Fruit fly (Drosophila melanogaster): ENCODE measurements around the gene Polr2C.

Gene Polr2C

dm6 chr2L:13851098-13851497 lies 18.0 kb downstream of the Polr2C start:
- TF ChIP-seq kni (GFP tag; optimal IDR thresholded peaks at IDR 0.05) (no peak), D (optimal IDR thresholded peaks at IDR 0.05) (peak; percentile 87), D (GFP tag; optimal IDR thresholded peaks at IDR 0.05) (no peak), cad (GFP tag; optimal IDR thresholded peaks at IDR 0.05) (peak; percentile 81), zen (tag; optimal IDR thresholded peaks at IDR 0.05) (peak; percentile 66)

- TF ChIP-seq CG3726 (GFP tag; IDR thresholded peaks at IDR 0.05) (0 out of 3 replicates have a peak, but pooled peaks have one; percentile 20), tll (GFP tag; optimal IDR thresholded peaks at IDR 0.05) (peak in 1 of 2 experiments; percentile 50), CG10462 (GFP tag; optimal IDR thresholded peaks at IDR 0.05) (no peak), H2.0 (GFP tag; IDR thresholded peaks at IDR 0.05) (no peak), zen (tag; optimal IDR thresholded peaks at IDR 0.05) (peak; percentile 61), cato (GFP tag; optimal IDR thresholded peaks at IDR 0.05; ENCODE audit: borderline replicate concordance) (no peak)
These were observed 34.5 kb downstream of the Polr2C start for dm6 chr2L:13867653-13868052.

- TF ChIP-seq CG18764 (GFP tag; optimal IDR thresholded peaks at IDR 0.05) (no peak), GATAe (GFP tag; conservative IDR thresholded peaks at IDR 0.05) (no peak), tll (GFP tag; optimal IDR thresholded peaks at IDR 0.05) (peak in 1 of 2 experiments; percentile 78), sens (GFP tag) (peak; percentile 41), gsb-n (tag; optimal IDR thresholded peaks at IDR 0.05) (peak; percentile 73), grn (GFP tag; optimal IDR thresholded peaks at IDR 0.05) (no peak), twi (tag; optimal IDR thresholded peaks at IDR 0.05) (peak; percentile 0), Hey (tag; optimal IDR thresholded peaks at IDR 0.05) (peak; percentile 82), NC2β (GFP tag; optimal IDR thresholded peaks at IDR 0.05) (no peak), Doc3 (GFP tag; IDR thresholded peaks at IDR 0.05; ENCODE audit: partially characterized antibody) (no peak), cad (GFP tag; optimal IDR thresholded peaks at IDR 0.05) (peak; percentile 50), zen (tag; optimal IDR thresholded peaks at IDR 0.05) (peak; percentile 59), nerfin-1 (tag; optimal IDR thresholded peaks at IDR 0.05) (peak; percentile 79), D (optimal IDR thresholded peaks at IDR 0.05) (peak; percentile 29), D (GFP tag; optimal IDR thresholded peaks at IDR 0.05) (no peak)
These were observed 36.3 kb downstream of the Polr2C start for dm6 chr2L:13869400-13869799.

dm6 chr2L:13873147-13873546 lies 40.0 kb downstream of the Polr2C start:
- TF ChIP-seq crol (GFP tag; IDR thresholded peaks at IDR 0.05): peak; percentile 50; the same call in 1 of the 2 replicates
- peak; percentile 51 for TF ChIP-seq sd (tag; optimal IDR thresholded peaks at IDR 0.05)
- TF ChIP-seq so (GFP tag; IDR thresholded peaks at IDR 0.05): 0 out of 3 replicates have a peak, but pooled peaks have one; percentile 31
- no peak for TF ChIP-seq jing (GFP tag; optimal IDR thresholded peaks at IDR 0.05)
- peak; percentile 18 for TF ChIP-seq abd-A (tag; optimal IDR thresholded peaks at IDR 0.05)
- no peak for TF ChIP-seq MESR4 (GFP tag; optimal IDR thresholded peaks at IDR 0.05)
- TF ChIP-seq CG7963 (GFP tag; IDR thresholded peaks at IDR 0.05; ENCODE audit: partially characterized antibody): no peak

- TF ChIP-seq Antp (GFP tag; optimal IDR thresholded peaks at IDR 0.05): no peak
- TF ChIP-seq CG11504 (tag; optimal IDR thresholded peaks at IDR 0.05): peak; percentile 73
- TF ChIP-seq CG4424 (GFP tag; optimal IDR thresholded peaks at IDR 0.05): peak; percentile 33
- no peak for TF ChIP-seq CG17912 (GFP tag; optimal IDR thresholded peaks at IDR 0.05)
- TF ChIP-seq Dbx (GFP tag; IDR thresholded peaks at IDR 0.05): no peak
- TF ChIP-seq CG30403 (GFP tag; optimal IDR thresholded peaks at IDR 0.05): peak; percentile 36
- TF ChIP-seq ewg (GFP tag; optimal IDR thresholded peaks at IDR 0.05): peak; percentile 10
- TF ChIP-seq trem (tag; optimal IDR thresholded peaks at IDR 0.05): peak; percentile 39
- peak; percentile 42 for TF ChIP-seq ATbp (GFP tag; optimal IDR thresholded peaks at IDR 0.05)
- peak; percentile 29 for TF ChIP-seq tio (GFP tag; optimal IDR thresholded peaks at IDR 0.05)
- TF ChIP-seq Nf-YA (GFP tag; IDR thresholded peaks at IDR 0.05): no peak
- peak; percentile 40; the same call in 2 of the 3 replicates for TF ChIP-seq row (GFP tag; IDR thresholded peaks at IDR 0.05)
- peak; percentile 64 for TF ChIP-seq dmrt11E (tag; optimal IDR thresholded peaks at IDR 0.05)
- no peak for TF ChIP-seq mam (GFP tag; optimal IDR thresholded peaks at IDR 0.05)
- TF ChIP-seq bcd (GFP tag; optimal IDR thresholded peaks at IDR 0.05): peak; percentile 34
- no peak for TF ChIP-seq Doc3 (GFP tag; IDR thresholded peaks at IDR 0.05; ENCODE audit: partially characterized antibody)
- TF ChIP-seq Fer3 (tag; optimal IDR thresholded peaks at IDR 0.05): no peak
- no peak for TF ChIP-seq Dref (GFP tag; IDR thresholded peaks at IDR 0.05)
- TF ChIP-seq Meics (GFP tag; optimal IDR thresholded peaks at IDR 0.05): no peak
These were observed 43.6 kb downstream of the Polr2C start for dm6 chr2L:13876698-13877097.

All from whole organism, embryonic.